Worm (Caenorhabditis elegans): ENCODE data around the gene F09E5.14.
A peak's percentile ranks its signal among the peaks of the same experiment; 100 is the strongest.

The F09E5.14 gene

DNA sequence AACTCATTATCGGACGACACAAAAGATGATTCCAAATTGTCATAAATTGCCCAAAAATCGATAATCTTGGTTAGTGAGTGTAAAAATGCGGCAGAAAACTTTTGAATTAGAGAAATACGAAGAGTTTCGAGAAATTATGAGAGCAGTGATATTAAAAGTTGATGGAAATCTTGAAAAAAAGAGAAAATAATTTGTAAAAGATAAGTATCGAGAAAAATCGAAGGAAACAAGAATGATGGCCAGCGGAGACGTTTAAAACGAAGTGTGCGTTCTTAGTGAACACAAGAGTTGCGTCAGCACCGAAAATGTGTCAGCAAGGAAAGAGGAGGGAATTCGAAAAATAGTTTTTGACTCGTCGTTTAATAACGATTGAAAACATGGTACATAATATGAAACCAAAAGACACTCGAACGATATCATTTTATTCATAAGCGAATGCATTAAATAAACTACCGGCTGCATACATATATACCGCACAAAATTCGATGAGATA is 45.2 kb upstream of the F09E5.14 start, which contains the start of gene ndx-6 (continued):
- TF ChIP-seq hlh-4 (tag; optimal IDR thresholded peaks at IDR 0.05) (no peak), ceh-8 (GFP tag; optimal IDR thresholded peaks at IDR 0.05) (no peak), C16A3.4 (tag; optimal IDR thresholded peaks at IDR 0.05) (peak; percentile 90), nhr-20 (tag; optimal IDR thresholded peaks at IDR 0.05) (peak; percentile 91), fkh-8 (tag; optimal IDR thresholded peaks at IDR 0.05) (peak; percentile 80), irx-1 (tag; optimal IDR thresholded peaks at IDR 0.05) (peak; percentile 47), ceh-82 (tag; optimal IDR thresholded peaks at IDR 0.05) (peak; percentile 81 to 88 (median 84)), aly-2 (tag; optimal IDR thresholded peaks at IDR 0.05) (peak; percentile 82), nhr-47 (tag; optimal IDR thresholded peaks at IDR 0.05) (peak; percentile 90), egl-13 (tag; optimal IDR thresholded peaks at IDR 0.05) (peak; percentile 64), pqm-1 (tag; optimal IDR thresholded peaks at IDR 0.05) (no peak), elt-3 (tag; optimal IDR thresholded peaks at IDR 0.05) (peak in 2 of 6 experiments; percentile 73 to 87), hlh-17 (GFP tag; optimal IDR thresholded peaks at IDR 0.05; ENCODE audit: borderline replicate concordance) (no peak), jun-1 (tag; optimal IDR thresholded peaks at IDR 0.05) (peak; percentile 80), swsn-7 (tag; optimal IDR thresholded peaks at IDR 0.05) (peak; percentile 87), ztf-4 (tag; optimal IDR thresholded peaks at IDR 0.05) (peak; percentile 76), zag-1 (tag; optimal IDR thresholded peaks at IDR 0.05) (no peak), F16B12.6 (tag; optimal IDR thresholded peaks at IDR 0.05) (peak; percentile 67), unc-130 (tag; optimal IDR thresholded peaks at IDR 0.05) (peak; percentile 83), lsy-2 (tag; optimal IDR thresholded peaks at IDR 0.05) (peak; percentile 90 to 92), lin-15B (tag; optimal IDR thresholded peaks at IDR 0.05) (peak; percentile 59), nhr-90 (tag; optimal IDR thresholded peaks at IDR 0.05; ENCODE audit: poor library complexity) (peak; percentile 88), nhr-85 (tag) (peak; percentile 93), ztf-11 (tag; optimal IDR thresholded peaks at IDR 0.05) (peak in 1 of 2 experiments; percentile 27), blmp-1 (tag; optimal IDR thresholded peaks at IDR 0.05) (peak; percentile 81), hpl-2 (GFP tag; optimal IDR thresholded peaks at IDR 0.05) (no peak), nhr-76 (tag; optimal IDR thresholded peaks at IDR 0.05) (no peak), dsc-1 (tag; optimal IDR thresholded peaks at IDR 0.05) (peak; percentile 88), pax-3 (tag; optimal IDR thresholded peaks at IDR 0.05) (peak; percentile 7), ceh-90 (tag; optimal IDR thresholded peaks at IDR 0.05) (peak; percentile 26), nhr-12 (tag; optimal IDR thresholded peaks at IDR 0.05) (no peak), nhr-84 (tag; optimal IDR thresholded peaks at IDR 0.05) (no peak), zip-4 (GFP tag; optimal IDR thresholded peaks at IDR 0.05) (peak; percentile 36), sup-37 (GFP tag; optimal IDR thresholded peaks at IDR 0.05) (no peak), ets-5 (GFP tag; IDR thresholded peaks at IDR 0.05) (no peak), efl-3 (GFP tag; optimal IDR thresholded peaks at IDR 0.05) (no peak), rnt-1 (tag; optimal IDR thresholded peaks at IDR 0.05) (peak; percentile 93), lin-14 (GFP tag; optimal IDR thresholded peaks at IDR 0.05) (peak; percentile 88), lir-3 (tag; optimal IDR thresholded peaks at IDR 0.05; ENCODE audit: poor library complexity) (peak; percentile 62), sptf-1 (tag; optimal IDR thresholded peaks at IDR 0.05) (no peak), snu-23 (GFP tag; optimal IDR thresholded peaks at IDR 0.05) (peak; percentile 93), unc-62 (GFP tag; optimal IDR thresholded peaks at IDR 0.05) (no peak), efl-1 (optimal IDR thresholded peaks at IDR 0.05) (peak; percentile 92 to 99), efl-1 (GFP tag; optimal IDR thresholded peaks at IDR 0.05 in 1 of 2) (peak; percentile 98 to 100), elt-2 (tag; optimal IDR thresholded peaks at IDR 0.05) (peak; percentile 86), mef-2 (tag; optimal IDR thresholded peaks at IDR 0.05) (no peak), nhr-77 (tag; optimal IDR thresholded peaks at IDR 0.05) (peak; percentile 52), nhr-237 (tag; optimal IDR thresholded peaks at IDR 0.05) (no peak), grh-1 (GFP tag; IDR thresholded peaks at IDR 0.05) (peak; percentile 60), skn-1 (tag; optimal IDR thresholded peaks at IDR 0.05) (peak; percentile 82), isw-1 (GFP tag; IDR thresholded peaks at IDR 0.05) (peak; percentile 74), C04F5.9 (tag; optimal IDR thresholded peaks at IDR 0.05) (peak; percentile 33), lin-35 (GFP tag; optimal IDR thresholded peaks at IDR 0.05) (peak; percentile 99 to 100)
